Worm (Caenorhabditis elegans) whole organism, midembryonic: ENCODE results near the gene Y116F11B.13.

ENCODE experiments used
- T22C8.4 ChIP-seq: fragments of 200-800 bp; sonication (Bioruptor generic); IDR thresholded peaks from 2 replicates; pipeline ENCODE4 v1.3.6; 2022; ENCODE audit warnings: missing genetic modification characterization, missing compliant biosample characterization
- cog-1 ChIP-seq: sonication (generic microtip); optimal IDR thresholded peaks from 2 replicates; lab custom pipeline; 2016; ENCODE audit warnings: missing genetic modification characterization, missing compliant biosample characterization
- flt-1 ChIP-seq: fragments of 200-800 bp; sonication (Bioruptor generic); IDR thresholded peaks from 2 replicates; pipeline ENCODE4 v1.3.6; 2022; ENCODE audit warnings: missing genetic modification characterization, missing compliant biosample characterization
- klf-2 ChIP-seq: fragments of 200-800 bp; sonication (Bioruptor generic); conservative IDR thresholded peaks from 2 replicates; pipeline ENCODE4 v1.3.6; 2022; ENCODE audit warnings: missing genetic modification reagents, missing genetic modification characterization, missing compliant biosample characterization
- med-1 ChIP-seq: sonication (generic microtip); optimal IDR thresholded peaks from 2 replicates; lab custom pipeline; 2017; ENCODE audit warnings: missing genetic modification characterization, mild to moderate bottlenecking, missing compliant biosample characterization, antibody characterized with exemption, missing genetic modification reagents; ENCODE audit not compliant: insufficient read depth
- ref-1 ChIP-seq: fragments of 200-800 bp; sonication (Bioruptor generic); conservative IDR thresholded peaks from 2 replicates; pipeline ENCODE4 v1.3.6; 2022; ENCODE audit warnings: missing genetic modification reagents, missing genetic modification characterization, missing compliant biosample characterization
- tab-1 ChIP-seq: fragments of 200-800 bp; sonication (Bioruptor generic); IDR thresholded peaks from 2 replicates; pipeline ENCODE4 v1.3.6; 2022; ENCODE audit warnings: missing genetic modification characterization, missing compliant biosample characterization
- ztf-23 ChIP-seq: fragments of 200-800 bp; sonication (Bioruptor generic); IDR thresholded peaks from 2 replicates; pipeline ENCODE4 v1.3.6; 2022; ENCODE audit warnings: missing genetic modification reagents, missing genetic modification characterization, missing compliant biosample characterization
- ztf-29 ChIP-seq: fragments of 200-800 bp; sonication (Bioruptor generic); IDR thresholded peaks from 2 replicates; pipeline ENCODE4 v1.3.6; 2022; ENCODE audit warnings: missing genetic modification reagents, missing genetic modification characterization, missing compliant biosample characterization

Y116F11B.13 gene

DNA sequence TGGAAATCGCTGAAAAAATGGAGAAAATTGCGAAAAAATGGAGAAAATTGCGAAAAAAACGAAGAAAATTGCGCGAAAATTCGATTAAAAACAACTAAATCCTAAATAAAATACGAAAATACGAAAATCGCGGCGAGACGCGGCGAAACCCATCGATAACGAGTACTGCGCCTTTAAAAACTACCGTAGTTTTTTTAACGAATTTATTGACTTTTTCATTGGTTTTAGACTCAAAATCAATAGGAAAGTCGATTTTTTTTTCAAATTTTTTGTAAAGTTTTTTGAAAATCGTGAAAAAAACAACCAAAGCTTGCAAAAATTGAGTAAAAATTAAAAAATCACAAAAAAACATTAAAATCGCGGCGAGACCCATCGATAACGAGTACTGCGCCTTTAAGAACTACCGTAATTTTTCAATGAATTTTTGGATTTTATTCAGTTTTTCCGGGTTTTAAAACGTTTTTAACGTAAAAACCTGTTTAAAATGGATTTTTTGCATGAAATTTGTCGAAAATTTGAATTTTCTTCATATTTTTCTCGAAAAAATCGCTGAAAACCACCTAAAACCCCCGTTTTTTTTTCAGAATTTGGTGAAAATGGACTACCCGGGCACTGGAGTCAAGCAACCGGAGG, 33.1 kb downstream of the Y116F11B.13 start, which contains the start of the genes chk-2 and Y60A3A.19:
chk-2 (minus strand) TSS at position 51 of the 633 bp plus-strand sequence.
Y60A3A.19 (plus strand) TSS at position 583 of the 633 bp plus-strand sequence.
- TF ChIP-seq ztf-29: no peak
- TF ChIP-seq ref-1 (GFP tag; lab: Robert Waterston, UW): no peak
- TF ChIP-seq ztf-23 (GFP tag; lab: Robert Waterston, UW): no peak
- TF ChIP-seq cog-1: no peak
- TF ChIP-seq T22C8.4: no peak
- TF ChIP-seq tab-1: no peak
- no peak for TF ChIP-seq med-1 (GFP tag; lab: Kevin White, UChicago)
- TF ChIP-seq flt-1 (GFP tag; lab: Robert Waterston, UW): no peak

DNA sequence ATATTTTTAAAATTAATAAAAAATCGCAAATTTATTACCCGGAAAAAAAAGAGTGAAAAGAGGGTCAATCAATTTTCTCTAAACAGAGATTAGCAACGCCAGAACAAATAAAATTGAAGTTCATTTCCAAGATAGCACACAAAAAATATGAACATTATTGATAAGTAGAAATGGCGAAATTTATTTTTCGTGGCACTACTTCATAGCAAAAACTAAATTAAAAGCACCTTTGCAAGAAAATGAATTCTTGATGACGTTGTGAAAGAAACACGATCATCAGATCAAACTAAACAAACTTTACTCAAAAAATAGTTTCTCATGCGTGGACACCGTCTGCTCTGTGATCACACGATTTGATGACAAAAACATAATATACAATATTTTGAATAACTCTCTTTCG, 39.6 kb downstream of the Y116F11B.13 start, which contains the start of gene Y60A3A.16:
Y60A3A.16 (minus strand) TSS at position 101 of the 400 bp plus-strand sequence.
- TF ChIP-seq ref-1 (GFP tag; lab: Robert Waterston, UW) (no peak), tab-1 (no peak), T22C8.4 (no peak), klf-2 (GFP tag; lab: Robert Waterston, UW) (no peak), ztf-23 (GFP tag; lab: Robert Waterston, UW) (no peak), ztf-29 (no peak), med-1 (GFP tag; lab: Kevin White, UChicago) (no peak), cog-1 (no peak), flt-1 (GFP tag; lab: Robert Waterston, UW) (no peak)

DNA sequence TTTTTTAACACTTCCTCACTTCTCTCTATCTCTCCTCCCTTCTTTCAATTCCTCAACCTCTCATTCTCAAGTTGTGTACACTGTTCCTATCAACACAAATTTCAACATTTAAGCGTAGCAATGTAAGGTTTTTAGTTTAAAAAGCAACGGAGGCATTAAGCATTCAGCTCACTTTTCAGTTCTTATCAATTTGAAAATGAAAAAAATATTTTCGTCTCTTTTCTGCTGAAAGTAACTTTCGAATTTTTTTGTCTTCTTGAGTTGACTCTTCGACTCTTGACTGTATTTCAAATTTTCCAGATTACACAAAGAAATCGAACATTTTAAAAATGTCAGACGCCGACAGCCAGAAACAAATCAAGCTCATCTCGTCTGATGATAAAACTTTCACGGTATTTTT, 40.9 kb downstream of the Y116F11B.13 start, which contains the start of gene skr-4:
skr-4 (plus strand) TSS at position 301 of the 400 bp plus-strand sequence.
- TF ChIP-seq ztf-29 (no peak), tab-1 (no peak), med-1 (GFP tag; lab: Kevin White, UChicago) (no peak), ztf-23 (GFP tag; lab: Robert Waterston, UW) (no peak), T22C8.4 (no peak), flt-1 (GFP tag; lab: Robert Waterston, UW) (no peak)

DNA sequence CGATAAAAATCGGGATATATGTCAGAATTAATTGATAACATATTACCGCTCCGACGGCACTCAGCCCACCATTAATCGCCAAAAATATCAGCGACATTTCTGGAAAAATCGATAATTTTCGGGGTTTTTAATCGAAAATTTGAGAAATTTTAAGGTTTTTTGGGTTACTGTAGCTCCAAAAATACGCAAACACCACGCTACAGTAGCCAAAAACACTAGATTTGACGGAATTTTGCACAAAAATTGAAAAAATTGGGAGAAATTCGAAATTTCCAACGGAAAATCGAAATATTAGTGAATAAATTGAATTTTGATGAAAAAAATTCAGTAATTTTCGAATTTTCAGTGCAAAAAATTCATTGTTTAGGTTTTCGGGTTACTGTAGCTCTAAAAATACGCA, 51.2 kb downstream of the Y116F11B.13 start, which contains the start of gene algn-7:
algn-7 (minus strand) TSS at position 101 of the 400 bp plus-strand sequence.
- no peak for TF ChIP-seq ztf-29
- TF ChIP-seq klf-2 (GFP tag; lab: Robert Waterston, UW): no peak
- no peak for TF ChIP-seq med-1 (GFP tag; lab: Kevin White, UChicago)
- TF ChIP-seq T22C8.4: no peak
- TF ChIP-seq tab-1: no peak
- TF ChIP-seq flt-1 (GFP tag; lab: Robert Waterston, UW): no peak
- no peak for TF ChIP-seq cog-1
- TF ChIP-seq ztf-23 (GFP tag; lab: Robert Waterston, UW): no peak
- TF ChIP-seq ref-1 (GFP tag; lab: Robert Waterston, UW): no peak
